Worm (Caenorhabditis elegans) whole organism, L4/young adult: Measurements from ENCODE around the gene str-171.

Experiments used
- W03F9.2 ChIP-seq: fragments of 150-350 bp; optimal IDR thresholded peaks from 2 replicates; lab custom pipeline; 2014; ENCODE audit warnings: missing biosample characterization, missing genetic modification characterization
- dao-5 ChIP-seq: sonication (generic microtip); optimal IDR thresholded peaks from 2 replicates; lab custom pipeline; 2016; ENCODE audit warnings: missing genotype, missing genetic modification characterization, moderate library complexity, missing compliant biosample characterization
- him-1 ChIP-seq: sonication (generic microtip); optimal IDR thresholded peaks from 2 replicates; lab custom pipeline; 2016; ENCODE audit warnings: missing genotype, missing genetic modification reagents, missing genetic modification characterization, missing compliant biosample characterization

str-171 gene

ce11 chrV:15094749-15095148 is 37.6 kb downstream of the str-171 start, which contains the start of gene srx-78:
TSS of gene srx-78 (plus strand) at chrV:15095049.
- TF ChIP-seq dao-5 (tag; lab: Kevin White, UChicago) (no peak), him-1 (tag; lab: Kevin White, UChicago) (no peak), W03F9.2 (no peak)

- no peak for TF ChIP-seq W03F9.2
- TF ChIP-seq dao-5 (tag; lab: Kevin White, UChicago), result no peak
- TF ChIP-seq him-1 (tag; lab: Kevin White, UChicago), result no peak
Observed at ce11 chrV:15092666-15093065, 39.7 kb downstream of the str-171 start, which contains the start of gene txt-12. TSS of gene txt-12 (plus strand) at chrV:15092966.

- TF ChIP-seq dao-5 (tag; lab: Kevin White, UChicago) (no peak), W03F9.2 (no peak), him-1 (tag; lab: Kevin White, UChicago) (no peak)
Observed at ce11 chrV:15090457-15090856, 41.9 kb downstream of the str-171 start, which contains the start of gene C01G10.17. TSS of gene C01G10.17 (plus strand) at chrV:15090757.

- no peak for TF ChIP-seq him-1 (tag; lab: Kevin White, UChicago)
- TF ChIP-seq dao-5 (tag; lab: Kevin White, UChicago), result no peak
- no peak for TF ChIP-seq W03F9.2
Observed at ce11 chrV:15089438-15089837, 42.9 kb downstream of the str-171 start, which contains the start of the genes C01G10.5 and C01G10.4. TSS of gene C01G10.5 (minus strand) at chrV:15089538. TSS of gene C01G10.4 (plus strand) at chrV:15089740.

- TF ChIP-seq him-1 (tag; lab: Kevin White, UChicago) (no peak), W03F9.2 (no peak), dao-5 (tag; lab: Kevin White, UChicago) (no peak)
Observed at ce11 chrV:15088613-15089012, 43.7 kb downstream of the str-171 start, which contains the start of gene C01G10.18. TSS of gene C01G10.18 (minus strand) at chrV:15088713.

- TF ChIP-seq him-1 (tag; lab: Kevin White, UChicago), result no peak
- no peak for TF ChIP-seq W03F9.2
- no peak for TF ChIP-seq dao-5 (tag; lab: Kevin White, UChicago)
Observed at ce11 chrV:15087207-15087706, 45.1 kb downstream of the str-171 start, which contains the start of the genes C01G10.15 and C01G10.6. TSS of gene C01G10.15 (minus strand) at chrV:15087307. TSS of gene C01G10.6 (plus strand) at chrV:15087656.

ce11 chrV:15085335-15085800 is 47.0 kb downstream of the str-171 start, which contains the start of the genes ahsa-1 and C01G10.7:
TSS of gene ahsa-1 (minus strand) at chrV:15085385.
TSS of gene C01G10.7 (plus strand) at chrV:15085747.
- TF ChIP-seq W03F9.2 (peak; percentile 96), him-1 (tag; lab: Kevin White, UChicago) (peak; percentile 88), dao-5 (tag; lab: Kevin White, UChicago) (no peak)

ce11 chrV:15083659-15084058 is 48.7 kb downstream of the str-171 start:
- TF ChIP-seq W03F9.2 (no peak), him-1 (tag; lab: Kevin White, UChicago) (no peak), dao-5 (tag; lab: Kevin White, UChicago) (no peak)

- peak; percentile 61 for TF ChIP-seq him-1 (tag; lab: Kevin White, UChicago)
- TF ChIP-seq dao-5 (tag; lab: Kevin White, UChicago), result no peak
- peak; percentile 72 for TF ChIP-seq W03F9.2
Observed at ce11 chrV:15082291-15082690, 50.0 kb downstream of the str-171 start, which contains the start of the genes C01G10.10 and C01G10.9. TSS of gene C01G10.10 (minus strand) at chrV:15082441. TSS of gene C01G10.9 (plus strand) at chrV:15082530.
